Fruit fly (Drosophila melanogaster): ENCODE data around the gene comm3.
A peak's percentile ranks its signal among the peaks of the same experiment; 100 is the strongest.

comm3 gene

dm6 chr3L:15566484-15566955 is 81.0 kb downstream of the comm3 start (continued):
- TF ChIP-seq CG8290 (GFP tag; optimal IDR thresholded peaks at IDR 0.05) (peak; percentile 22), CG8290 (tag; optimal IDR thresholded peaks at IDR 0.05) (no peak), CG18599 (GFP tag; optimal IDR thresholded peaks at IDR 0.05) (peak; percentile 75), Dbx (GFP tag; IDR thresholded peaks at IDR 0.05) (peak; percentile 68; the same call in 2 of the 3 replicates), jumu (GFP tag; optimal IDR thresholded peaks at IDR 0.05) (peak; percentile 42), CG4820 (GFP tag; optimal IDR thresholded peaks at IDR 0.05) (no peak), pnt (GFP tag; optimal IDR thresholded peaks at IDR 0.05) (no peak), onecut (GFP tag; IDR thresholded peaks at IDR 0.05) (peak; percentile 67), CG10321 (GFP tag; IDR thresholded peaks at IDR 0.05) (0 out of 2 replicates have a peak, but pooled peaks have one; percentile 22), Meics (GFP tag; optimal IDR thresholded peaks at IDR 0.05) (peak; percentile 62), wor (GFP tag; IDR thresholded peaks at IDR 0.05) (no peak), CG9215 (GFP tag; IDR thresholded peaks at IDR 0.05) (no peak), sima (GFP tag; optimal IDR thresholded peaks at IDR 0.05) (no peak), Stat92E (GFP tag; optimal IDR thresholded peaks at IDR 0.05) (no peak), caup (GFP tag; optimal IDR thresholded peaks at IDR 0.05; ENCODE audit: severe bottlenecking) (peak; percentile 91), bsh (GFP tag; optimal IDR thresholded peaks at IDR 0.05) (peak in 1 of 2 experiments; percentile 56)

- peak; percentile 44 for TF ChIP-seq zfh2 (GFP tag; optimal IDR thresholded peaks at IDR 0.05)
- TF ChIP-seq Eip74EF (GFP tag; optimal IDR thresholded peaks at IDR 0.05) = no peak
- TF ChIP-seq hkb (optimal IDR thresholded peaks at IDR 0.05) = no peak
- TF ChIP-seq hkb (GFP tag; IDR thresholded peaks at IDR 0.05) = peak; percentile 22; the same call in 1 of the 2 replicates
- peak; percentile 40 for TF ChIP-seq CG30020 (tag; optimal IDR thresholded peaks at IDR 0.05)
- TF ChIP-seq gro (GFP tag; optimal IDR thresholded peaks at IDR 0.05) = peak; percentile 61
- no peak for TF ChIP-seq prd (optimal IDR thresholded peaks at IDR 0.05)
- TF ChIP-seq prd (GFP tag; IDR thresholded peaks at IDR 0.05) = peak; percentile 33; the same call in 2 of the 3 replicates
- TF ChIP-seq vfl (GFP tag; optimal IDR thresholded peaks at IDR 0.05) = peak; percentile 7
- peak; percentile 72; the same call in 1 of the 2 replicates for TF ChIP-seq amos (GFP tag; IDR thresholded peaks at IDR 0.05; ENCODE audit: partially characterized antibody)
- peak; percentile 9 for TF ChIP-seq p53 (GFP tag; optimal IDR thresholded peaks at IDR 0.05)
- TF ChIP-seq Adf1 (GFP tag; IDR thresholded peaks at IDR 0.05) = no peak
- peak; percentile 82 for TF ChIP-seq CG3995 (GFP tag; optimal IDR thresholded peaks at IDR 0.05)
- peak; percentile 54; the same call in 1 of the 2 replicates for TF ChIP-seq hbn (GFP tag; IDR thresholded peaks at IDR 0.05; ENCODE audit: partially characterized antibody)
- TF ChIP-seq CG8944 (GFP tag; optimal IDR thresholded peaks at IDR 0.05) = peak; percentile 10
- TF ChIP-seq CG13287 (GFP tag; IDR thresholded peaks at IDR 0.05; ENCODE audit: partially characterized antibody) = peak; percentile 73
- TF ChIP-seq CG8478 (optimal IDR thresholded peaks at IDR 0.05) = peak; percentile 90
- TF ChIP-seq HLH54F (GFP tag; optimal IDR thresholded peaks at IDR 0.05) = peak; percentile 31
- peak; percentile 85 for TF ChIP-seq Dp (GFP tag; optimal IDR thresholded peaks at IDR 0.05)
- TF ChIP-seq sim (GFP tag; IDR thresholded peaks at IDR 0.05) = no peak
- no peak for TF ChIP-seq eyg (GFP tag; optimal IDR thresholded peaks at IDR 0.05)
- TF ChIP-seq CG16813 (GFP tag; IDR thresholded peaks at IDR 0.05; ENCODE audit: partially characterized antibody) = peak; percentile 66
- peak in 1 of 2 experiments; percentile 90 for TF ChIP-seq Pdp1 (GFP tag; optimal IDR thresholded peaks at IDR 0.05)
- peak; percentile 12 for TF ChIP-seq ind (GFP tag; optimal IDR thresholded peaks at IDR 0.05)
- TF ChIP-seq Med (GFP tag) = peak; percentile 89
- TF ChIP-seq Meics (GFP tag; optimal IDR thresholded peaks at IDR 0.05) = no peak
- no peak for TF ChIP-seq CG6272 (GFP tag; IDR thresholded peaks at IDR 0.05)
- peak; percentile 30; the same call in 1 of the 3 replicates for TF ChIP-seq ci (GFP tag; IDR thresholded peaks at IDR 0.05)
- no peak for TF ChIP-seq Stat92E (GFP tag; optimal IDR thresholded peaks at IDR 0.05)
- peak; percentile 20 for TF ChIP-seq CG17186 (GFP tag; optimal IDR thresholded peaks at IDR 0.05)
- TF ChIP-seq Jarid2 (GFP tag; optimal IDR thresholded peaks at IDR 0.05) = peak; percentile 13
- TF ChIP-seq Myb (GFP tag; optimal IDR thresholded peaks at IDR 0.05) = peak; percentile 49
- TF ChIP-seq D19B (GFP tag; optimal IDR thresholded peaks at IDR 0.05) = peak; percentile 78
- peak; percentile 3 for TF ChIP-seq Atf-2 (GFP tag; optimal IDR thresholded peaks at IDR 0.05)
- peak; percentile 59 for TF ChIP-seq trem (tag; optimal IDR thresholded peaks at IDR 0.05)
Observed at dm6 chr3L:15565829-15566433, 81.6 kb downstream of the comm3 start, which contains the start of gene dop. Gene dop, plus strand, starts transcription at chr3L:15566013.
